Fruit fly (Drosophila melanogaster) ovary, adult (tissue): ENCODE results near the gene CG17929.

Source experiments
- CG17801 ChIP-seq: fragments of 200-800 bp; optimal IDR thresholded peaks from 2 replicates; lab custom pipeline; 2019; ENCODE audit warnings: missing biosample characterization, mild to moderate bottlenecking, missing genetic modification characterization, moderate library complexity; ENCODE audit not compliant: partially characterized antibody

CG17929 gene

DNA sequence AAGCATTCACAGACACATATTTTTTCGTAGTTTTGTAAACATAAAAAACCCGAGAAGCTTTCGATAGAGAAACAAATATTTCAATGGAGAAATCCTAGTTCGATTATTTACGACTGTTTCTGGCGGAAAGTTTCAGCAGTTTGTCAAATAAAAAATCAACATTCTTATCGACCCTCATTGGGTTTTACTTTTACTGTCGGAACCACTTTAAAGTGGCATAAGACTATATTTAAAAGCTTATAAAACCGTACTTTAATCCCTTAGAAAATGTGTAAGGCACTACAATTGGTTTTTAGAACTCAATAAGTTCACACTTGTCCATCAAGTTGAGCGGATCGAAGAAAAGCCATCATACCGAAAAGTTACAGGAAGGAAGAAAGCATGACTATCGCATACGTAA lies at the start of gene CG17929:
Gene CG17929, plus strand, starts transcription at position 301 of the 400 bp plus-strand sequence.
- no peak for TF ChIP-seq CG17801 (GFP tag; lab: Kevin White, UChicago)

DNA sequence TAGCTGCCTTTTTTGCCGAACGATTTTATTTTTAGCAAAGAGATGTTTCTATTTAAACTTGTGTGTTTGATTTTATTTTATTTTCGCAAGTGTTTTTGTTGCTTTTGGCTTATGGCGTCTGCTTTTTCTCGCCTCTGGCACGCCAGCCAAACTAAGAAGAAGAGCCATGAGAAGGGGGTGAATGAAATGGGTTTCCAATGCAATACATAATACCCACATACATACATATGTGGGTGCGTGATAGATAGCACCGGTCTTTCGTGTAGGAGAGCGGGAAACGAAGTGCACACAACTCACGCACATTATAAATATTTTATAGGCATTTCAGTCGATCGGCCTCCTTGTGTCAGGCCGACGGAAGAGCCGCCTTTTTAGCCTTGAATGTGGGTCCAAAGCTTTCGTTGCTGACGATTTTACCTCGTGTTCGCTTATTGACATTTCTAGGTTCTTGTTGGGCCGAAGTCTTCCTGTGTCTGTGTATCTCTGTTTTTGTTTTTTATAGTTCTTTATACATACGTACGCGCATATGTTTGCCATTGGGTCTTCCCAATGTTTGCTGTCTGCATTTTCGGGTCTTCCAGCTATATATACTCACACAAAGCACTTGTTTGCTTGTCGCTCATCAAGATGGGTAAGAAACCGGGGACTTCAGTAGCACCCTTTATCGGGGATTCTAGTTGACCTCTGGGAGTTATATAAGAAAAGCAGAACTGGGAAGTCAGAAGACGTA lies 49.2 kb upstream of the CG17929 start:
- no peak for TF ChIP-seq CG17801 (GFP tag; lab: Kevin White, UChicago)

DNA sequence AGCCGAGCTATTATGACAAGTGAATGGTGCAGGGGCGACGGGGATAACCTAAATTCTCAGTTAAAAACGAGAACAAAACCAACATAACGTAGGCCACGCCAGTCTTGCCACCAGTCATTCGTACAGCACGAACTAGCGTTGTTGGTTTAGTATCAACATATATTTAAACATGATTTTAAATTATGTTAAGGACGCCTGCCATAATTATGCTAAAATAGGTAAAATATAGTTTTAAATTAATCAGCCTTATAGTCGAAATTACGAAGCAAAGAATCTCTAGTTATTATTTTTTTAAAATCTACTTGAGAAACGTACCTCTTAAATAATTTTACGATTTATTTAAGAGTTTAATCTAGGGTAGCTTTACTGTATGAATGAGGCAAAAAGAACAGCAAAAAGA lies 48.3 kb upstream of the CG17929 start:
- peak; percentile 64 for TF ChIP-seq CG17801 (GFP tag; lab: Kevin White, UChicago)

DNA sequence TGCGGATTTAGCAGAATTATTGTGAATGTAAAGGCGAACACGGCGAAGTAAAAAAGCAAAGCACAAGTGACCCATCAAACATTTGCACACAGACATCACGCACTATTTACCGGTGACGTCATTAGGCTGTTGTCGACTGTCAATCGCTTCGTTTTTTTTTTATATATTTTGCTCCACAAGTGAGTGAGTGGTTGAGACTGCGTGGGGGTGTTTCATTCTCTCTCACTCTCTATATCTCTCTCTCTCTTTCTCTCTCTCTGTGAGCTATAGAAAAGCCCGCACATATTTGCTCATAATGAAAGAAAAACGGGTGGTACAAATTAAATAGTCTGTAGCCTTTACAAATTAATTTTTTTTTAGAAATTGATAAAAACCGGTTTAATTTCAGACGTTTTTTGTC lies 47.7 kb upstream of the CG17929 start:
- no peak for TF ChIP-seq CG17801 (GFP tag; lab: Kevin White, UChicago)

DNA sequence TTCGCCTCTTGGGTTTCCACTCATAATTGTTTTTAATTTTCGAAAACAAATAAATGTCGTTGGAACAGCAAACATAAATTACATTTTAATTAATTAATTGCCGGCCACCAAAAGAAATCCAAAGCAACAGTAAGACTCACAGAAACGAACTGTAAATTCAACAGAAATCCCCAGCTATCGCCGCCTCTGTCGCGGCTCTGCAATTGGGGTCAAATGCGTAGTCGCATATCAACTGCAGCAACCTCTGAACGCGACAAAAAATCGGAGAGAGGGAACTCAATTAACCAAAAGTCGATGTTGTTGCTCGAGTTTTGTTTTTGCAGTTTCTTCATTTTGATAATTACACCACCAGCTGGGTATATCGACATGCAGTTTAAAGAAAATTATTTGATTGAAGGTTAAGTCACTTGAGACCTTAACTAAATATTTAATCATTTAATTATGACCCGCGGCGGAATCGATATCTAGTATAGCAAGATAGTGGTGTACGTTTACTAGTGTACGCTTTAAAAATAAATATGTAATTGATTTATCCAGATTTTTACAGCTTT lies 45.8 kb upstream of the CG17929 start:
- no peak for TF ChIP-seq CG17801 (GFP tag; lab: Kevin White, UChicago)

DNA sequence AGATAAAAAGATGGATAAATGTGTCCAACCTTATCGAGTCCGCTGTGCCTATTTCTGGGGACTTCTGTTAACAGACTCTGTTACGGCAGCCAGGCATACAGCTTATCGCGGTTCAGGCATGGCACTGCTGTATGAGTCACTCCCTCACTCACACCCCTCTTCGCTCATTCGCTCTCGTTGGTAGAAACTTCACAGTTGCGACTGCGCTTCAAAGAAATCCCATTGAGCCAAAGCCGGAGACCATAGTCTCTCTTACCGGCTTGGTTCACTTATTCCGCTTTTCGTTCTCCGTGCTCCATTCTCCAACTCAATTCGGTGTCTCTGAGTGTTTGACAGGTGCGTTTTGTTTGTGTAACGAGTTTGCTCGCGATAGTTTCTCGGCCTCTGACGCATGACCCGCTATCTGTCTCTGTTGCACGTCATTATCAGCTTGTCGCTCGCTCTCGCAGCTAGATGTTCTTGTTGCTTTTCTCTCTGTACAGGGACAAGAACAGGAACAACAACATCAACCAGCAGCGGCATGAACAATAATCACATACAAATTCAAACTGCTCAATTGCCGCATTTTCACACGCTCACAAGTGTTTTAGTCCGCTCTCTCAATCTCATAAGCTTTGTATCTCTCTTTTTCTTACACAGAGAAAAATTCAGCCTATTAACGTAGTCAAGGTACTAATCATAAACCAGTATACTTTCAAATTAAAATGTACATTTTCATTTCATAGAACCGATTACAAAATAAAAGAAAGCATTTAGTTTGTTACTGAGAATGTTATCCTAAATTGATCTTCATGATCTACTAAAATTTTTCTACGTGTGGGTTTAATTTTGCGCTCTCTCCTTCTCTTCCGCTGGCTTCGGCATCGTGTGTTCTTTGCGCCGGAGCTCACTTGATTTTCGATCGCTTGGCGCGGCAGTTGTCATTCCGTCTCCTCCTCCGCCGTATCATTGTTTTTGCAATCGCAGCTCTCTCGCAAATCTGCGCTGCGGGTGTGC lies 45.0 kb upstream of the CG17929 start:
- peak; percentile 100 for TF ChIP-seq CG17801 (GFP tag; lab: Kevin White, UChicago)

DNA sequence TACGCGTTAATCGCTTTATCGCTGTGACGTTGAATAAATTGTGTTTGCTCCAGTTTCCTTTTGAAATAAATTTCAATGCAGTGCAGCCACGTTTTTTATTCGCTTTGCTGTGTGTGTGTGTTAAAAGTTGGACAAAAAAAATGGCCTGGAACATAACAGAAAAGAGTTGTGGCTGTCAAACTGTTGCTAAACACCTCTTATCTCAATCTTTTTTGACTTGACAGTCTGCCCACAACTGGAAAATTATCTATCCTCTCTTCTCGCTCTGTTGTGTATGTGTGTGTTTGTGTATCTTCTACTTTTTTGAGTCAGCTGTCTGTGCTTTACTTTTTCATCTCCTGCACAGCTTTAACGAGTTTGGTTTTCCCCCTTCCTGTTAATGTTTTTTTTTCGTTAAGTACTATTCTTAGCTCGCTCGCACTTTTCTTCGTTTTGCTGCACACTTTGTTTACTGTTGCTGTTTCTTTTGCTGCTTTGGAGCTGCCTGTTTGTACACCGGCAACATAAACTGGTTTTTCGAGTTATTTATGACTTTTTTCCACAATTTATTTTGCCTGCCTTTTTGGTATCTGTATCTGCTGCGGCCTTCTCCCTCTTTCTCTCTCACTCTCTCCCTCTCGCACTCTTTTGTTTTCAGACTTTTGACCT lies 44.1 kb upstream of the CG17929 start:
- no peak for TF ChIP-seq CG17801 (GFP tag; lab: Kevin White, UChicago)

DNA sequence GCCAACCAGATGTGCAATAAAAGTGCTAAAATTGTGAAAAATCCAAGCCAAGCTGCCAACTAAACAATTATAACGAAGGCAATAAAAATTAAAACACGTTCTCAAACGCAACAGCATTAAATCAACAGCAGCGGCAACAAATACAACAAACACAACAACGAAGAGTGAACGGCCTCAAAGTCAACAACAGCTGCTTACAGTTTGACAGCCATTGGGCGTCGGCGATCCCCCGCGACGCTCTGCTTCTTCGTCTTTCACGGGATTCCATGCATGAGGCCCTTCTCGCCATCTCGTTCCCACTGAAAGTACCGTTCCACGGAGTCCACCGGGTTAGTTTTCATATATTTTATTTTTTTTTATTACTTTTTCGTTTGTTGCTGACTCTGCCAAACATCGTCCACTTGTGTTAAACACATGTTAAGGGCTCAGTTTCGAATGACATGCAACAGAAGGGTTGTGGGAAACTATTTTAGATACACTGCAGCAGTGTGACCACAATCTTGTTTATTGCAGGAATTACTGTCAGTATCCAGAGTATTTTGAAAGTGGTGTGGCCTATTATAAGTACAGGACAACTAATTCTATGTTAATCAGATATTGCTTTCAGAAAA lies 43.1 kb upstream of the CG17929 start:
- TF ChIP-seq CG17801 (GFP tag; lab: Kevin White, UChicago), result no peak

DNA sequence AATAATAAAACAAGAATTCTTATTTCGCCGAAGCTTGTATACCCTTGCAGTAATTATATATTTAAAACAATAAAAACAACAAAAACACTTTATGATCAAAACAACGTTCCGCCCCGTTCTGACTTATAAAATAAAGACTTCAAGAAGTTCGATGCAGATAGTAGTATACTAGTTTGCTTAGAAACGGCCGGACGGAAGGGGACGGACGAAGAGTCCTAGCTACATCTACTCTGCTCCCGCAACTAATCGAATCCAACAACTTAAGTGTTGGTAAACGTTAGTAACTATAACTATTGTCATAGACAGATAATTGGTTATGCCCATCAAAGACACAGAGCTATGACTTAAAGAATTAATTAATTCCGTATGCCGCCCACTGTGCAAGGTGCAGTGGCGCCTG lies 40.8 kb upstream of the CG17929 start:
- TF ChIP-seq CG17801 (GFP tag; lab: Kevin White, UChicago), result no peak

DNA sequence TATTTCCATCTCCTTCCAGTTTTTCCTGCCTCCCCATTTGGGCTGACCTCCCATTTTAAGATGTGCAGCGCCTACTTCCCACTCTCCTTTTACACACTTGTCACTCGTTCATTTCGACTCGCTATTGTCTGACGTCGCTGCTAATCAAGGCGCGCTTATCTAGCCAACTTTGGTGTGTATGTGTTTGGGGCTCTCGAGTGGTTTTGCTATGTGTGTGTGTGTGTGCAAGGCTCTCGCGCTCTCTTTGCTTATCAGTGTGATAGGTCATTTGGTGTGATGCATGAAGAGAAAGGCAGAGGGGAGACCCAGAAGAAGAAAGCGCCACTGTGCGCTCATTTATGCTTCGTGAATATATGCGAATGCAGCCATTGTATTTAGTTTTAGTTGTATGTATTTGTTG lies 40.4 kb upstream of the CG17929 start:
- TF ChIP-seq CG17801 (GFP tag; lab: Kevin White, UChicago), result no peak

DNA sequence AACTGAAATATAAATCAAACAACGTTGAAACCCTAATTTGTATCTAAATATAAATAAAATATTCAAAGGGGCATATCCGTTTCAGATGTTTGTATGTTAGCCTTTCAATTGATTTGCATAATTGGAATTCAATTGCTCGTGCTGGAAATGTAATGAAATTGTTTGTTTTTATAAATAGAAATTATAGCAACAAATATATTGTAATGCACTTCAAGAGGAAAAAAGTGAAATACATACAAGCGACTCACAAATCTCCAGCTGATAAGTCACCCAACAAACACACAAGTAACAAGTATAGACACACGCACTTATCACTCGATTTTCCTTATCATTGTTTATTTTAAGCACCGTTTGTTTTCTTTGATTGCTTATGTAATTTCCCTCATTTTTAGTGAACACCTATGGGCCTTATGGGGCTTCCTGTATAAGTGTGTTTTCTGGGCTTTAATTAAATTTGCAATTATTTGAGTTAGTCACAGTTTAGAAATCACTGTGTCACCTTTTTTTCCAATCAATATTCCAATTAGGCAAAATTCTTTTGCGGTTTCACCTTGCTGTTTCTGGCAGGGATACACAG lies 39.6 kb upstream of the CG17929 start:
- no peak for TF ChIP-seq CG17801 (GFP tag; lab: Kevin White, UChicago)

DNA sequence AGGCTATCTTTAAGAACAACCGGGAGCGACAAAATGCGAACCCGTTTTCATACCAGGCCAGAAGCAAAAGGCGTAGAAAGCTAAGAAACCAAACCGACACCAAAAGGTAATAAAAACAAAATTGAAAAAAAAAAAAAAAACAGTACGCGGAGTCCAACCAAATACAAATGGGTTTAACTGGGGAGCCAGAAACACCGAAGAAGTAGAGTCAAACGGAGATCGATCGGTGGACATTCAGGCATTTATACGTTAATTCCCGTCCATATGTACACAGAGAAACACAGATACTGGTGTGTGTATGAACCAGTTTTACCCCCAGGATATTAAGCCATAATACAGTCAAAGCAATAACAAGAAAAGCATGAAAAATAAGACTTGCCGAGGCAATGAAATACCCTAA lies 38.1 kb upstream of the CG17929 start:
- TF ChIP-seq CG17801 (GFP tag; lab: Kevin White, UChicago), result no peak

DNA sequence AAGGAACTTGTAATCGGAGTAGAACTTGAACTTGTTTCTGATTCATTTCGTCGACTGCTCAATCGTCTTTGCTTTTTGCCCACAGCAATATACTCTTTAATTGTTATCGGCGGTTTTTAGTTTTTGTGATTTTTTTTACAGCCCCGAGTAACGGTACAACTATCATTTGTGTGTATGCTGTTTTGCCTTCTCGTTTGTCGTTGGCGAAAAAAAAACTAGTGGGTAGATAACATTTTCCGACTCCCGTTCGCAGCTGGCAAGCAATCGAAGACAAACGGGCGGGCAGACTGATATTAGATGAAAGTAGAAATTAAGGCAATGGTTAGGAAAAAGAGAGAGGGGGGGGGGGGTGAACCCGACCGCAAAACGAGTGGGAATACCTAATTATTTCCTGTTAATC lies 37.4 kb upstream of the CG17929 start:
- TF ChIP-seq CG17801 (GFP tag; lab: Kevin White, UChicago), result no peak

DNA sequence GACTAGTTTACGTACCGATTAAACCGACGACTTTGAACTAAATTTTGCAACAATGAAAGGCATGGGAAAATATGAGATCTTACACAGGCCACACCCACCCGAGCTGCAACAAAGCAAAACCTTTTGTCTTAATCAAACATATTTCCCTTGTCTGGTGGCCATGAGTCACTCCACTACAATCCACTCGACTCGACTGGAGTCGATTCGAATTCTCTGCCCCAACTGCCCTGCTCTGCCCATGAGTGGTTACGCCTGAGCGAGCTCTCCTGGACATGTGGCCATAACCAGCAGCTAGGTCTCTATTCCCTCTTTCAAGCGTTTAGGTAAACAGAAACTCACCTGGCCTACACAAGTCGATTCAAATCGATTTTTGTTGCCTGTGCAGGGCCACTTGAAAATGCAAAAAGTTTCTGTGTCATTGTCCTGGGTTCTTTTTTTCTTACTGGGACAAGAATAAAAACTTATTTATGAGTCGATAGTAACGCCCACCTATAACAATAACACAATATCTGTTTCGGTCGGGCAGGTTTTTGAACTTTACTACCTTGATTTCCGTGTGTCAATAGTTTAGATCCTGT lies 36.5 kb upstream of the CG17929 start:
- no peak for TF ChIP-seq CG17801 (GFP tag; lab: Kevin White, UChicago)
